Worm (Caenorhabditis elegans) whole organism, mixed stage, embryonic: ENCODE results near the gene mlc-1.

Experiments used
- bed-3 ChIP-seq: fragments of 200-800 bp; sonication (Bioruptor generic); optimal IDR thresholded peaks from 3 replicates; lab custom pipeline; 2018; ENCODE audit warnings: mild to moderate bottlenecking, missing genetic modification characterization, moderate library complexity, missing compliant biosample characterization
- cnd-1 ChIP-seq: fragments of 200-800 bp; sonication (Bioruptor generic); optimal IDR thresholded peaks from 2 replicates; lab custom pipeline; 2018; ENCODE audit warnings: mild to moderate bottlenecking, missing genetic modification characterization, missing compliant biosample characterization
- drap-1 ChIP-seq: fragments of 200-800 bp; sonication (Bioruptor generic); optimal IDR thresholded peaks from 3 replicates; lab custom pipeline; 2018; ENCODE audit warnings: mild to moderate bottlenecking, missing genetic modification characterization, missing compliant biosample characterization
- elt-1 ChIP-seq: sonication (generic microtip); optimal IDR thresholded peaks from 2 replicates; lab custom pipeline; 2017; ENCODE audit warnings: missing genetic modification characterization, mild to moderate bottlenecking, missing compliant biosample characterization, antibody characterized with exemption, moderate library complexity, borderline replicate concordance; ENCODE audit not compliant: insufficient read depth
- lin-13 ChIP-seq: fragments of 150-350 bp; optimal IDR thresholded peaks from 2 replicates; lab custom pipeline; 2014; ENCODE audit warnings: missing biosample characterization, missing genetic modification characterization
- sptf-1 ChIP-seq: sonication (generic microtip); optimal IDR thresholded peaks from 2 replicates; lab custom pipeline; 2017; ENCODE audit warnings: mild to moderate bottlenecking, missing genetic modification characterization, moderate library complexity, missing compliant biosample characterization
- unc-39 ChIP-seq: fragments of 150-350 bp; optimal IDR thresholded peaks from 2 replicates; lab custom pipeline; 2014; ENCODE audit warnings: missing biosample characterization, missing genetic modification characterization
- unc-62 ChIP-seq: fragments of 150-350 bp; optimal IDR thresholded peaks from 2 replicates; lab custom pipeline; 2014; ENCODE audit warnings: missing biosample characterization, missing genetic modification reagents, missing genetic modification characterization

- TF ChIP-seq unc-62 (GFP tag; lab: Kevin White, UChicago) (no peak), cnd-1 (tag; lab: Kevin White, UChicago) (no peak), drap-1 (GFP tag; lab: Kevin White, UChicago) (no peak), bed-3 (GFP tag; lab: Kevin White, UChicago) (no peak), unc-39 (tag; lab: Kevin White, UChicago) (no peak), sptf-1 (tag; lab: Kevin White, UChicago) (no peak), lin-13 (no peak), elt-1 (tag; lab: Kevin White, UChicago) (no peak)
Observed at ce11 chrX:17421532-17422078, 37.4 kb upstream of the mlc-1 start, which contains the start of gene osm-11.
